Worm (Caenorhabditis elegans) whole organism, L3 larva: ENCODE data around the gene F57G9.7.

ENCODE experiments used
- ceh-16 ChIP-seq: sonication (generic microtip); optimal IDR thresholded peaks from 2 replicates; lab custom pipeline; 2017; ENCODE audit warnings: missing biosample characterization, missing genetic modification characterization
- ceh-28 ChIP-seq: fragments of 150-350 bp; optimal IDR thresholded peaks from 2 replicates; lab custom pipeline; 2014; ENCODE audit warnings: missing biosample characterization, missing genetic modification reagents, missing genetic modification characterization
- ceh-82 ChIP-seq: fragments of 150-350 bp; optimal IDR thresholded peaks from 2 replicates; lab custom pipeline; 2014; ENCODE audit warnings: missing biosample characterization, missing genetic modification characterization
- daf-12 ChIP-seq: fragments of 150-350 bp; optimal IDR thresholded peaks from 2 replicates; lab custom pipeline; 2014; ENCODE audit warnings: missing biosample characterization, missing genetic modification reagents, missing genetic modification characterization
- egl-27 ChIP-seq: sonication (generic microtip); optimal IDR thresholded peaks from 4 replicates; lab custom pipeline; 2017; ENCODE audit warnings: missing biosample characterization, missing genetic modification reagents, missing genetic modification characterization
- fkh-10 ChIP-seq: sonication (generic microtip); optimal IDR thresholded peaks from 2 replicates; lab custom pipeline; 2017; ENCODE audit warnings: missing biosample characterization, missing genetic modification reagents, missing genetic modification characterization
- nhr-11 ChIP-seq: fragments of 150-350 bp; optimal IDR thresholded peaks from 2 replicates; lab custom pipeline; 2014; ENCODE audit warnings: missing biosample characterization, missing genetic modification characterization
- nhr-28 ChIP-seq: fragments of 150-350 bp; optimal IDR thresholded peaks from 2 replicates; lab custom pipeline; 2014; ENCODE audit warnings: missing biosample characterization, missing genetic modification characterization
- skn-1 ChIP-seq: fragments of 150-350 bp; optimal IDR thresholded peaks from 2 replicates; lab custom pipeline; 2014; ENCODE audit warnings: missing biosample characterization, missing genetic modification characterization
- snpc-4 ChIP-seq: fragments of 150-350 bp; optimal IDR thresholded peaks from 2 replicates; lab custom pipeline; 2014; ENCODE audit warnings: missing biosample characterization, missing genetic modification characterization

- no peak for TF ChIP-seq ceh-28 (tag; lab: Kevin White, UChicago)
- TF ChIP-seq fkh-10 (GFP tag; lab: Kevin White, UChicago) = no peak
- TF ChIP-seq snpc-4 (tag; lab: Kevin White, UChicago) = no peak
- no peak for TF ChIP-seq daf-12 (tag; lab: Kevin White, UChicago)
- no peak for TF ChIP-seq egl-27
- no peak for TF ChIP-seq nhr-28 (tag; lab: Kevin White, UChicago)
- TF ChIP-seq skn-1 (tag; lab: Kevin White, UChicago) = no peak
- no peak for TF ChIP-seq ceh-16 (tag; lab: Kevin White, UChicago)
- TF ChIP-seq ceh-82 = no peak
- no peak for TF ChIP-seq nhr-11 (tag; lab: Kevin White, UChicago)
Measured at ce11 chrII:12401791-12402190, 4.2 kb upstream of the F57G9.7 start, which contains the start of gene sre-29.
